Worm (Caenorhabditis elegans): Measurements from ENCODE around the gene F13H10.9.
"Not testable (repeated sequence)": the region's sequence is repeated elsewhere in the genome, so short reads cannot be mapped to it uniquely, and the experiment has no call there.

F13H10.9 gene

DNA sequence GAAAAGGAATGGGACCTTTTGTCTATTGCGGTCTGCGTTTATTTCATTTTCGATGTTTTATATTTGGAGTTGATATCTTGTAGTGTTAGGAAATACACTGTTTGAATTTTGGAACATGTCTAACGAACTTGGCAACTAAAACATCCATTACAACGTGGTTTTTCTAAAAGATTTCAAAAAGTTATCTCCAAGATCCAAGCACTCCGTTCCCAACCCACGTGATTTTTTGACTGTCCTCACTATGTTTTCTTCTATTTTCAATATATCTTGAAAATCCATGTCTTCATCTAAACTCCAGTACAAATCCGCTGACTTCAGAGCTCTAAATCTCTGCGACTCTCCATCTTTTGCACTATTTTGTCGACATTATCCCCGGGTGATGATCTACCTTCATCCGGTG, at the start of gene F13H10.9:
Gene F13H10.9 (plus strand): TSS at position 301 of the 400 bp plus-strand sequence.
- TF ChIP-seq nfya-2 (GFP tag; IDR thresholded peaks at IDR 0.05) (no peak), ceh-40 (GFP tag; IDR thresholded peaks at IDR 0.05) (no peak), T07F8.4 (tag; optimal IDR thresholded peaks at IDR 0.05) (no peak), ceh-91 (GFP tag; IDR thresholded peaks at IDR 0.05) (no peak), mel-28 (tag; optimal IDR thresholded peaks at IDR 0.05; ENCODE audit: borderline replicate concordance) (no peak), F57A8.1 (GFP tag; optimal IDR thresholded peaks at IDR 0.05) (no peak), let-607 (tag; optimal IDR thresholded peaks at IDR 0.05) (no peak), attf-6 (GFP tag; IDR thresholded peaks at IDR 0.05) (no peak)

ce11 chrIV:10951997-10952396, 49.7 kb upstream of the F13H10.9 start, which contains the start of gene Y69E1A.3:
TSS of gene Y69E1A.3 (plus strand) at chrIV:10952297.
- TF ChIP-seq dpl-1 (GFP tag; optimal IDR thresholded peaks at IDR 0.05) = no peak
- no peak for TF ChIP-seq mcd-1 (GFP tag; IDR thresholded peaks at IDR 0.05)
- no peak for TF ChIP-seq somi-1 (GFP tag; optimal IDR thresholded peaks at IDR 0.05)
- no peak for TF ChIP-seq sea-2 (GFP tag; IDR thresholded peaks at IDR 0.05)
- no peak for TF ChIP-seq let-526 (GFP tag; IDR thresholded peaks at IDR 0.05)
- no peak for TF ChIP-seq snpc-3.4 (tag; optimal IDR thresholded peaks at IDR 0.05)
- no peak for TF ChIP-seq nhr-120 (GFP tag; IDR thresholded peaks at IDR 0.05)
- no peak for TF ChIP-seq akir-1 (GFP tag; optimal IDR thresholded peaks at IDR 0.05)

ce11 chrIV:10954955-10955354, 46.8 kb upstream of the F13H10.9 start, which contains the start of gene Y69E1A.4:
TSS of gene Y69E1A.4 (plus strand) at chrIV:10955255.
- TF ChIP-seq F33H1.4 (GFP tag; IDR thresholded peaks at IDR 0.05); lin-26 (GFP tag; IDR thresholded peaks at IDR 0.05); gei-17 (GFP tag; optimal IDR thresholded peaks at IDR 0.05): not testable (repeated sequence)

DNA sequence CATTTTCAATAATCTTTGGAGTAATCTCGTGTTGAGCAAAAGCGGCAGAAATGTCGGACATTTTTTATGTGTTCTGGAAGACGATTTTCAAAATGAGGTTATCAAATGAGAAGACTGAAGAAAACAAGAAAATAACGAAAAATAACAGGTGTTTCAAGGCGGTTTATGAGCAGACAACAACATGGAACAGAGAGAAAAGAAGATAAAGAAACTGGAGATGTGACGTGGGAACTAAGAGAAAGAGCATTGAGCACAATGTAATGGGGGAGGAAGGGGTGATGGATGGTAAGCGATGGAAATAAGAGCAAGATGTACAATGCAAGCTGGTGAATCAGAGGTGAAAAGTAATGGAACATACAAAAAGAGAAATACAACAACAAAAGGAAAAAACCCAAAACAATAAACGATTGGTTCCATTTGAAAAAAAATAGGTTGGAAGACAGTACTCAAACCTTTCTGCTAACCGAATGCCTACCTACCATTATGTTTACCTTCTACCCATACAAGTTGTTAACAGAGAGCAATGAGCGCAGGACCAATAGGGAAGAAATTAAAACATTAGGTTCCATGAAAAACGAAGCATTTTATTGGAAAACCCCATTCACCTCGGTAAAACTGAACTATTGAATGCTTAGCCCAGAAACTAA, 44.0 kb upstream of the F13H10.9 start, which contains the start of gene Y69E1A.5:
Gene Y69E1A.5 (minus strand): TSS at position 73 of the 647 bp plus-strand sequence.
- TF ChIP-seq snpc-3.4 (tag; optimal IDR thresholded peaks at IDR 0.05) (no peak), lsy-27 (tag; optimal IDR thresholded peaks at IDR 0.05; ENCODE audit: borderline replicate concordance, insufficient read depth) (no peak), mxl-1 (tag; optimal IDR thresholded peaks at IDR 0.05) (no peak), lir-1 (GFP tag; conservative IDR thresholded peaks at IDR 0.05) (no peak), hsf-1 (GFP tag; IDR thresholded peaks at IDR 0.05) (no peak), ztf-22 (GFP tag; optimal IDR thresholded peaks at IDR 0.05) (no peak), hmg-1.2 (GFP tag; IDR thresholded peaks at IDR 0.05) (no peak), rpc-1 (optimal IDR thresholded peaks at IDR 0.05) (no peak), rpc-1 (tag; optimal IDR thresholded peaks at IDR 0.05) (no peak), F57A8.1 (GFP tag; optimal IDR thresholded peaks at IDR 0.05) (no peak), efl-1 (GFP tag; optimal IDR thresholded peaks at IDR 0.05) (no peak), F39B2.1 (GFP tag; IDR thresholded peaks at IDR 0.05) (no peak), atf-7 (tag; optimal IDR thresholded peaks at IDR 0.05) (no peak), tbx-9 (tag; optimal IDR thresholded peaks at IDR 0.05; ENCODE audit: borderline replicate concordance) (no peak), rec-8 (tag; optimal IDR thresholded peaks at IDR 0.05) (no peak), F52B5.7 (tag; optimal IDR thresholded peaks at IDR 0.05) (no peak), fkh-3 (tag; optimal IDR thresholded peaks at IDR 0.05) (no peak), lin-35 (GFP tag; optimal IDR thresholded peaks at IDR 0.05) (no peak)
